Worm (Caenorhabditis elegans): ENCODE data around the gene snb-7.

The snb-7 gene

DNA sequence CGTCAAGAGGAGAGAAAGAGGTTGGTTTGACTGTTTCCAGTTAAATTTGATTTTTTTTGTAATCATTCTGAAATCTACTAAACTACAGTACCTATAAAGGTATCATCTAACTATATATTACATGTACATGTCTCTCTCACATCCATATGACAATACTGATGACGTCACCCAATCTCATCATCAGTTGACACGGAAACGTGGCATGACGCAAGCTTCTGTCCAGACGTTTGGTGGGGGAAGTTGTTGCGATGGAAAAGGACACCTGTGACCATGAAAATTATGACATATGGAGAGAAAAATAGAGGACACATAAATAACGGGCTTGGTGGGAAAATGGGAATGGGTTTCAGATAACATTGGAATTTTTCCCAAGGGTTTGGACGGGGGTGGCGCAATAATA, 11.7 kb upstream of the snb-7 start:
- TF ChIP-seq dao-5 (tag; optimal IDR thresholded peaks at IDR 0.05) (no peak), him-1 (tag; optimal IDR thresholded peaks at IDR 0.05) (no peak), W03F9.2 (tag; optimal IDR thresholded peaks at IDR 0.05) (no peak)

DNA sequence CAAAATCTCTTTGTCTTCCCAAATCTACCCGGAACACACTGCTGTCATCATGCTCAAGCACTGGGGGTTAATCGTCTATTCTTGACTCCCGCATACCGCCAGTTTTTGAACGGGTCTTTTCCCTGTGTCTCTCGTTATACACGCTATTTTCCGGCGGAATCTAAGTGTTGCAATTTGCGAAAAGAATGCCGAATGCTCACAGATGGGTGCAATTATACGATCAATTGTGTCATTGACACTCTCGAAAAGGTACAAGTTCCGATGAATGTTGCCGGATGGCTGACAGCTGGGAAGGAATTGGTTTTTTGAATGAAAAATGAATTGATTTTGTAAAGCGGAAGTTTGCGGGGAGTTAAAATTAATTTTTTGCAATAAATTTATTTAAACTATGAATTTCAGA, 8.7 kb upstream of the snb-7 start:
- no peak for TF ChIP-seq W03F9.2 (tag; optimal IDR thresholded peaks at IDR 0.05)
- no peak for TF ChIP-seq him-1 (tag; optimal IDR thresholded peaks at IDR 0.05)
- no peak for TF ChIP-seq dao-5 (tag; optimal IDR thresholded peaks at IDR 0.05)

DNA sequence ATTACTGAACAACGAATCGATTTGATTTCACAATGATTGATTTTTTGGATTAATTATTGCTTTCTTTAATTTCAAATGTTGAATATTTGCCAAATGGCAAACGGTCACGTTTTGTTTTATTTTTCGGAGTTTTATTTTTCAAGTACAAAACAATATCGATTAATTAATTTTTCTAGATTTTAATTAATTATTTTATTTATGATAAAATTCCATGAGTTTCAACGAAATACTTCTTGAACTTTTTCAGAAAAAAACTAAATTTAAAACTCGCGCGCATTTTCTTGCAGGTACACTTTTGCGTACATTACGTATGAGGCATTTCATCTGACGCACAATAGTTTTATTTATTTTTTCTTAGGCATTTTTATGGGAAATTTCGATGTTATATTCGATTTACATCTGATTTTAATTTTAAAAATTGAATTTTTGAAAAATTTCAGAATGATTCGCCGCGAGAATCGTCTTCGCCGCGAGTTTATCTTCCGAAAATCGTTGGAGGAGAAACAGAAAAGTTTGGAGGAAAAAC, 1.7 kb upstream of the snb-7 start, which contains the start of the genes ZK795.2 and ZK795.3:
ZK795.2 (minus strand) TSS at position 51 of the 526 bp plus-strand sequence.
ZK795.3 (plus strand) TSS at position 441 of the 526 bp plus-strand sequence.
- TF ChIP-seq W03F9.2 (tag; optimal IDR thresholded peaks at IDR 0.05): peak; percentile 70
- TF ChIP-seq dao-5 (tag; optimal IDR thresholded peaks at IDR 0.05): no peak

DNA sequence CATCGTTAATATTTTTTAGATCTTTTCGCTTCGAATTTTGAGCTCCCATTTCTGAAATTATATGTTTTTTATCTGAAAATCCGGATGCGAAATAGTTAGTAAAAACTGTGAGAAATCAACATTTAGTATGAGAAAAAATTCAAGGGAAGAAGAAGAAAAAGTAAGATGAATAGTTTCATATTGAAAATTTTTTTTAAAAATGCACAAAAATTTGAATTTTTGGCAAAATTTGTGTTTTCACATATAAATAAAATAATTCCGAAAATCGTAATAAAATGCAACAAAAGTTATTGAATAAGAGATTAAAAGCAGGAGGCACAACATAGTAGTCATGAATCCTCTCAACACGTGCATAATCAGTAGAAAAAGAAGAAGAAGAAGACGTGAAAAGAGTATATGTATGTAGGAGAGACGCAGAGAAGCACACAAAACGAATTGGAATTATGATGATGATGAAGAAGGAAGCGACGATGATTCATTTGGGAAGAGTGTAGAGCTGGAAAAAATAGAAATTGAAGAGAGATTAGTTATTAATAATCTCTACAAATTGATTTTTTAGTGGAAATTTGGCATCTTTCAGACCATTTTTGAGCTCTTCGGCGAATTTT, 5.4 kb downstream of the snb-7 start, which contains the start of gene eak-7:
eak-7 (minus strand) TSS at position 51 of the 608 bp plus-strand sequence.
- TF ChIP-seq him-1 (tag; optimal IDR thresholded peaks at IDR 0.05) (no peak), dao-5 (tag; optimal IDR thresholded peaks at IDR 0.05) (no peak), W03F9.2 (tag; optimal IDR thresholded peaks at IDR 0.05) (no peak)

DNA sequence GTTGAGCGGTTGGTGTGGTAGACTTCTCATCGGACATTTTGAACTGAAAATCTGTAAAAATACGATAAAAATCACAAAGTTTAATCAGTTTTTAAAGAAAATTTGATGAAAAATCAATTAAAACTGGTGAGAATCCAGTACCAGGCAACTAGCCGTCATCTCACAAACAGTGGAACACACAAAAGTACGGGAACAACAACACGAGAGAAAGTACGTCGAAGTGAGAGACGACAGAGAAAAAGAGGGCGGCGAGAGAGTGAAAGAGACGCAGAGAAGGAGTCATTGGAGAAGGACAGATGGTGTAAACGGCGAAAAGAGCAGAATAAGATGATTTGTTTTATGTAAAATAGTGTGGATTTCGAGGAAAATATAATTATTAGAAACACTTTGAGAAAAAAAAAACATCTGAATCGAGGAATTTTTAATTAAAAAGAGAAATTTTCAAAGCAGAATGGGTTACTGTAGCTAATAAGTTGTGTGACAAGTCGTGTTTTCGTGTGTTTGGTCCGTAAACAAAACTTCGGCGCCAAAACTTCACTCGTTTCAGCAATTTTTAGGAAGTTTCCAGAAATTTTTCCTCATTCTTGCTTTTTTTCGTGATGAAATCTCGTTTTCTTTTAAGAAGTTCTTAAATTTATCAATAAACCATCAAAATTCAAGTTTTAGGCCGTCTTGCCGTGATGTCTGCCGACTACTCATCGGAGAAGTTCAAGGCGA, 6.7 kb downstream of the snb-7 start, which contains the start of the genes hsb-1 and let-99:
hsb-1 (minus strand) TSS at position 51 of the 717 bp plus-strand sequence.
let-99 (plus strand) TSS at position 667 of the 717 bp plus-strand sequence.
- TF ChIP-seq W03F9.2 (tag; optimal IDR thresholded peaks at IDR 0.05): peak; percentile 41
- TF ChIP-seq dao-5 (tag; optimal IDR thresholded peaks at IDR 0.05): no peak

DNA sequence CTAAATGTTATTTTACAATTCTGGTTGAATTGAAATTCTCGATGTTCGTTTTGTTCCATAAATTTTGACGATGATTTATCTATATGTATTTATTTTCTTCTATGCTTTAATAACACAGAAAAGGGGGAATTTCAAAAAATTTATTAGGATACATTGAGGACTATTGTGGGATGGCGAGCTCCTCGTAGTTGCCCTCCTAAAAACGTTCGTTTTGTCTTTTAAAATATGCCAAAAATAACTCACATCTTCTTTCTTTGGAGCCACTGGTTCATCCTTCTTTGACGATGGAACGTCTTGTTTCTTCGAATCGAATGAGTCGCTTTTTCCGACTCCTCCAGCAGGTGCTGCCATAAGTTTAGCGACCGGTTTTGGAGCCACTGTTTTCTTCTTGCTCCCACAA, 9.9 kb downstream of the snb-7 start:
- TF ChIP-seq him-1 (tag; optimal IDR thresholded peaks at IDR 0.05): no peak
- no peak for TF ChIP-seq dao-5 (tag; optimal IDR thresholded peaks at IDR 0.05)
- no peak for TF ChIP-seq W03F9.2 (tag; optimal IDR thresholded peaks at IDR 0.05)

DNA sequence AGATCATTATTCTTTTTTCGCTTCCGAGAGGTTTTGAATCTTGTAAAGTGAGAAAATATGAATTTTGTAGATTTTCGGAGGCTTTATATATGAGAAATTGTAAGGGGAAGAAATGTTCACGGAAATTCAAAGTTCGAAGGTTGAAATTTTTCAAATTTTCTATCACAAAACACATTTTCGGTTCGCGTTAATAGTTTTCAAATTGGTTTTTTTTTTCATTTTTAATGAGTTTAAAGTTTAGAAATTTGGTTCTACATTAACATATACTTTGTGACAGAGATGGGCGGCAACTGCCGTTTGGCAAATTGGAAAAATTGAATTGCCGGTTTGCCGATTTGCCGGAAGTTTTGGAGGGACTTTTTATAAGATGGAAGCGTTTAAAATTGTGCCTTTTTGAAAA, 10.4 kb downstream of the snb-7 start, which contains the start of gene K08E7.4:
K08E7.4 (minus strand) TSS at position 101 of the 400 bp plus-strand sequence.
- TF ChIP-seq W03F9.2 (tag; optimal IDR thresholded peaks at IDR 0.05) (no peak), him-1 (tag; optimal IDR thresholded peaks at IDR 0.05) (no peak), dao-5 (tag; optimal IDR thresholded peaks at IDR 0.05) (no peak)

DNA sequence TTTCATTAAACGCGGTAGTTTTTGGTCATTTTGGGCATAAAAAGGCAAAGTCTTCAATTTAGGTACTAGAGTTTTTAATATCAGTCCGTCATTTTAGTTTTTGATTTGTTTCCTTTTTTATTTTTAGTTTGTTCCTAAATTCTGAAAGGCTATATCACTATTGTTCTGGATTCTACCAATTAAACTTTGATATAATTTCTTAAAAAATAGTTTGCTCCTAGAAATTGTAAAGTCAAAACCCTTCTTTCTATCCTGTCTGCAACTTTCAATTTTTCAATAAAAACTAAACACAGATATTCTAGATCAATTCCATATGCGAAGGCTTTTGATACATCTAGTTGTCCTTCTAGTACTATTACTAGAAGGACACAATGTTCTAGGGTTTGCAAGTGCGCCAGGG, 12.4 kb downstream of the snb-7 start, which contains the start of gene K08E7.5:
K08E7.5 (plus strand) TSS at position 301 of the 400 bp plus-strand sequence.
- TF ChIP-seq him-1 (tag; optimal IDR thresholded peaks at IDR 0.05) (no peak), dao-5 (tag; optimal IDR thresholded peaks at IDR 0.05) (no peak), W03F9.2 (tag; optimal IDR thresholded peaks at IDR 0.05) (no peak)

DNA sequence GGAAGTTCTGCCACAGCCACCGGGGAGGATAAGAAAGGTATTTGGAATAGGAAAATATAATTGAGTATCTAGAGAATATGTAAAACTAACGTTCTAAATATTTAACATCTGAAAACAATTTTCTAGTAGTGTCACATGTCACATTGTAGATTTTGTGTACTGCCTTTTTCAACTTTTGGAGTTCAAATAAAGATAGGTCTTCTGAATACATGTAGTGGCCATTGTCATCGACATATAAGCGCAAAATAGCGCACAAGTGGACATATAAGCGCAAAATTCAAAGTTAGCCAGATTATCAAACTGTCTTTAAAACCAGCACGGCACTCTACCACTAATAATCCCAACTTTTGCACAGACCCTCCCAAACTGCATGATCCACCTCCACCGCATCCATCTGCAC, 13.6 kb downstream of the snb-7 start:
- TF ChIP-seq dao-5 (tag; optimal IDR thresholded peaks at IDR 0.05) (no peak), W03F9.2 (tag; optimal IDR thresholded peaks at IDR 0.05) (no peak), him-1 (tag; optimal IDR thresholded peaks at IDR 0.05) (no peak)

DNA sequence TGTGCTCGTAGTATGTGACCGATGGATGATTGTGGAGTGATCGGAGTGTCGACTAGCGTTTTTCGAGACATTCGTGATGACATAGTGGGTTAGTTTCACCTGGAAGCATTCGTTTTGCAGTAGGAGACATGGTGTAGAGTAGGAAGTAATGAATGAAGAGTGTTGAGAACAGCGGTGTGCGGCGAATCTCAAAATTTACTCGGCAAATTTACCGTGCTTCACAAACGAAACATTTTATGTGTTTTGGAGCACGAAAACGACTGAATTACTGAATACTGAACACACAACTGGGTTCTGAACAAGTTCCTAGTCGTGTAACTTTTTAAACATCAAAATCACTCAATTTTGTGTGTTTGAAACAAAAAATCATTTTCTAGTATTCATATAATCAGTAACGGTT, 20.4 kb downstream of the snb-7 start, which contains the start of gene K08E7.6:
K08E7.6 (minus strand) TSS at position 101 of the 400 bp plus-strand sequence.
- no peak for TF ChIP-seq W03F9.2 (tag; optimal IDR thresholded peaks at IDR 0.05)
- no peak for TF ChIP-seq him-1 (tag; optimal IDR thresholded peaks at IDR 0.05)
- TF ChIP-seq dao-5 (tag; optimal IDR thresholded peaks at IDR 0.05): no peak

DNA sequence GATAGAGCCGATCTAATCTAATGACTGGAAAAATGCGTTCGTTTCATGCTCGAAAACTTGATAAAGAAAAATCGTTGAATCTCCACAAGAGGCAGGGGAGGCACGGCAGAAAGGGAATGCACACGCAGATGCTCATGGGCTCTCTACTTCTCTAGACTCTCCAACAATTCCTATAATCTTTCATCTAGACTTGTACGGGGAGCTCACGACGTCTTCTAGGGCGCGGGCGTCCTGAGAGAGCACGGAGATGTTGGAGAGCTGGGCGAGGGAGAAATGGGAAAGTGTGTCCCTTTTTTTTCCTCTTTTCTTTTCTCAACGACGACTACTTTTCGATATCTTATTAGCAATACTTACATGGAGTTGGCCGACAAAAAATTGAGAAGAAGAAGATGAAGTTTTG, 22.5 kb downstream of the snb-7 start:
- TF ChIP-seq dao-5 (tag; optimal IDR thresholded peaks at IDR 0.05): no peak
- no peak for TF ChIP-seq W03F9.2 (tag; optimal IDR thresholded peaks at IDR 0.05)
- TF ChIP-seq him-1 (tag; optimal IDR thresholded peaks at IDR 0.05): no peak

DNA sequence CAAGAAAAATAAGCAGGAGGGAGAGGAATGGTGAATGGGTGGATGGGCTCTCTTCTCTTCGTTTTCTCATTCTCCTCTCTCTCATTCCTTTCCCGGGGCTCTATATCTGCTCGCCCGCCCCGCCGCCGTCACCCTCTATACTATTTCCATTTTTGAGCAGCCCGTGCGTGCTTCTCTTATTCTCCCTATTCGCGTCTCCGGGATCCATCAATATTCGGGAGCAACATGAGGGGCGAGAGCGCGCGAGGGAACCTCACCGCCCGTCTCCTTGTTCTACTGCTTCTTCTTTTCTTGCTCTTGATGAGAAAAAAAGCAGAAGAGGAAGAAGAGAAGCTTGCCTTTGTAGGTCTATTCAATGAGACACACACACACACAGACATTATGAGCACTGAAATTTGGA, 23.5 kb downstream of the snb-7 start:
- TF ChIP-seq him-1 (tag; optimal IDR thresholded peaks at IDR 0.05): peak; percentile 29
- no peak for TF ChIP-seq W03F9.2 (tag; optimal IDR thresholded peaks at IDR 0.05)

DNA sequence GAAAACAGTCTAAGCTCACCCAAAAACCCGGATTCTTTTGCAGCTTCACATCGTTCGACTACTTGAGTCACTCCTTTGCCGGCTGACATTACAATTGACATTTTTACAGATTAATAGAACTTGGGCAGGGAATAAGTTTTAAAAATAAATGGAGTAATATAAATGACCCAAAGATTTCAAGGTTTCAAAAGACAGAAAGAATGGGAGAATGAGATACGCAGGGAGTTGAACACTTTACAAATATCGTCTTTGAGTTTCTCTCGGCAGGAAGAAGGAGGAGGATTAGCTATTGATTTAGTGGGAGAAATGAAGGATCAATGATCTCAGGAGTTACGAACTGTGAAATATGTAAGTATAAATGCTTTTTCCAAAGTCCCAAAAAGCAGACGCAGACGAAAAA, 25.3 kb downstream of the snb-7 start, which contains the start of gene K08E7.8:
K08E7.8 (minus strand) TSS at position 101 of the 400 bp plus-strand sequence.
- no peak for TF ChIP-seq dao-5 (tag; optimal IDR thresholded peaks at IDR 0.05)
- no peak for TF ChIP-seq W03F9.2 (tag; optimal IDR thresholded peaks at IDR 0.05)
- no peak for TF ChIP-seq him-1 (tag; optimal IDR thresholded peaks at IDR 0.05)

DNA sequence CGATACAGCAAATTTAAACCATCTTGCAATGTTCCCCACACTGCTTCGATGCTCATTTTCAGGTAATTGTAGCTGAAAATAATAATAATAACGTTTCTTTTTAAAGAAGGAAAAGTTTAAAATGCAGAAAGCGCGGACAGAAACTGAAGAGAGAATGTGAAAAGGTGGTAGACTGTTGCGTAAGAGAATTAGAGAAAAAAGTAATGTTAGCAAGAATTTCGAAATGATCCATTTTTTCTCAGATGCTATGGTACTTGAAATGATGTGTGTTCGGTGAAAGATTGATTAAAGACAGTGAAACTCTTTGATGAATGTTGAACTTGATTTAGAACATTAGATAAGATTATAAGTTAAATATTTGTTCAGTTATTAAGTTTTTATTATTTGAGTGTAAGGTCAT, 29.7 kb downstream of the snb-7 start, which contains the start of gene cul-6:
cul-6 (minus strand) TSS at position 79 of the 400 bp plus-strand sequence.
- no peak for TF ChIP-seq W03F9.2 (tag; optimal IDR thresholded peaks at IDR 0.05)

All from whole organism, L4/young adult.